Worm (Caenorhabditis elegans) whole organism, early embryonic: ENCODE data around the gene F01D5.5.

Source experiments
- F13C5.2 ChIP-seq: sonication (generic microtip); optimal IDR thresholded peaks from 2 replicates; lab custom pipeline; 2017; ENCODE audit warnings: mild to moderate bottlenecking, missing genetic modification characterization, inconsistent platforms, missing compliant biosample characterization
- aly-1 ChIP-seq: sonication (generic microtip); optimal IDR thresholded peaks from 2 replicates; lab custom pipeline; 2016; ENCODE audit warnings: missing genetic modification characterization, missing compliant biosample characterization
- ama-1 ChIP-seq: fragments of 150-350 bp; optimal IDR thresholded peaks from 2 replicates; lab custom pipeline; 2014
- ets-7 ChIP-seq: sonication (generic microtip); optimal IDR thresholded peaks from 2 replicates; lab custom pipeline; 2016; ENCODE audit warnings: missing genotype, missing genetic modification characterization, missing compliant biosample characterization
- flt-1 ChIP-seq: fragments of 200-800 bp; sonication (Bioruptor generic); IDR thresholded peaks from 2 replicates; pipeline ENCODE4 v1.3.6; 2022; ENCODE audit warnings: missing genetic modification characterization, missing compliant biosample characterization
- hmbx-1 ChIP-seq: sonication (generic microtip); optimal IDR thresholded peaks from 2 replicates; lab custom pipeline; 2016; ENCODE audit warnings: mild to moderate bottlenecking, missing genetic modification characterization, missing compliant biosample characterization
- hmg-4 ChIP-seq: fragments of 200-800 bp; sonication (Bioruptor generic); optimal IDR thresholded peaks from 2 replicates; lab custom pipeline; 2018; ENCODE audit warnings: mild to moderate bottlenecking, missing genetic modification characterization, missing compliant biosample characterization
- pes-1 ChIP-seq: fragments of 200-800 bp; sonication (Bioruptor generic); IDR thresholded peaks from 2 replicates; pipeline ENCODE4 v1.3.6; 2022; ENCODE audit warnings: missing genetic modification reagents, missing genetic modification characterization, missing compliant biosample characterization
- tbx-11 ChIP-seq: fragments of 200-800 bp; sonication (Bioruptor generic); IDR thresholded peaks from 2 replicates; pipeline ENCODE4 v1.3.6; 2022; ENCODE audit warnings: missing genetic modification characterization, missing compliant biosample characterization

DNA sequence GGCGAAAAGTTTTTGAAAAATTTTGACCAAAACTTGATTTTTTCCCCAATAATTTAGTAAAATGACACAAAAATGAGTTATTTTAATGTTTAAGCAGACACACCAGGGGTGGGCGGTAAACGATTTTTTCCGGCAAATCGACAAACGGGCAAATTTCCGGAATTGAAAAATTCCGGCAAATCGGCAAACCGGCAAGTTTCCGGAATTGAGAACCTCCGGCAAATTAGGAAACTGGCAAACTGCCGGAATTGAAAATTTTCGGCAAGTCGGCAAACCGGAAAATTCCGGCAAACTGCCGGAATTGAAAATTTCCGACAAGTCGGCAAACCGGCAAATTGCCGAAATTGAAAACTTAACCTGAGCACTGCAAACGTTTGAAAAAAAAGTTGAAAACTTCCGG lies 30.6 kb upstream of the F01D5.5 start:
- TF ChIP-seq hmbx-1 (tag; lab: Kevin White, UChicago), result no peak
- no peak for TF ChIP-seq flt-1
- no peak for TF ChIP-seq pes-1 (GFP tag; lab: Robert Waterston, UW)
- no peak for TF ChIP-seq ets-7 (tag; lab: Kevin White, UChicago)
- TF ChIP-seq ama-1 (lab: Kevin White, UChicago), result no peak
- TF ChIP-seq aly-1 (tag; lab: Kevin White, UChicago), result no peak
- no peak for TF ChIP-seq tbx-11 (GFP tag; lab: Robert Waterston, UW)
- no peak for TF ChIP-seq hmg-4 (GFP tag; lab: Kevin White, UChicago)
- no peak for TF ChIP-seq F13C5.2 (tag; lab: Kevin White, UChicago)
